Worm (Caenorhabditis elegans) whole organism, midembryonic: Measurements from ENCODE around the gene T19D12.6.

Experiments
- T22C8.4 ChIP-seq: fragments of 200-800 bp; sonication (Bioruptor generic); IDR thresholded peaks from 2 replicates; pipeline ENCODE4 v1.3.6; 2022; ENCODE audit warnings: missing genetic modification characterization, missing compliant biosample characterization
- cog-1 ChIP-seq: sonication (generic microtip); optimal IDR thresholded peaks from 2 replicates; lab custom pipeline; 2016; ENCODE audit warnings: missing genetic modification characterization, missing compliant biosample characterization
- flt-1 ChIP-seq: fragments of 200-800 bp; sonication (Bioruptor generic); IDR thresholded peaks from 2 replicates; pipeline ENCODE4 v1.3.6; 2022; ENCODE audit warnings: missing genetic modification characterization, missing compliant biosample characterization
- klf-2 ChIP-seq: fragments of 200-800 bp; sonication (Bioruptor generic); conservative IDR thresholded peaks from 2 replicates; pipeline ENCODE4 v1.3.6; 2022; ENCODE audit warnings: missing genetic modification reagents, missing genetic modification characterization, missing compliant biosample characterization
- med-1 ChIP-seq: sonication (generic microtip); optimal IDR thresholded peaks from 2 replicates; lab custom pipeline; 2017; ENCODE audit warnings: missing genetic modification characterization, mild to moderate bottlenecking, missing compliant biosample characterization, antibody characterized with exemption, missing genetic modification reagents; ENCODE audit not compliant: insufficient read depth
- ref-1 ChIP-seq: fragments of 200-800 bp; sonication (Bioruptor generic); conservative IDR thresholded peaks from 2 replicates; pipeline ENCODE4 v1.3.6; 2022; ENCODE audit warnings: missing genetic modification reagents, missing genetic modification characterization, missing compliant biosample characterization
- tab-1 ChIP-seq: fragments of 200-800 bp; sonication (Bioruptor generic); IDR thresholded peaks from 2 replicates; pipeline ENCODE4 v1.3.6; 2022; ENCODE audit warnings: missing genetic modification characterization, missing compliant biosample characterization
- ztf-23 ChIP-seq: fragments of 200-800 bp; sonication (Bioruptor generic); IDR thresholded peaks from 2 replicates; pipeline ENCODE4 v1.3.6; 2022; ENCODE audit warnings: missing genetic modification reagents, missing genetic modification characterization, missing compliant biosample characterization
- ztf-29 ChIP-seq: fragments of 200-800 bp; sonication (Bioruptor generic); IDR thresholded peaks from 2 replicates; pipeline ENCODE4 v1.3.6; 2022; ENCODE audit warnings: missing genetic modification reagents, missing genetic modification characterization, missing compliant biosample characterization

T19D12.6 gene

ce11 chrII:6616135-6616534, 26.8 kb downstream of the T19D12.6 start:
- no peak for TF ChIP-seq flt-1 (GFP tag; lab: Robert Waterston, UW)
- TF ChIP-seq ztf-29 (GFP tag; lab: Robert Waterston, UW) = no peak
- no peak for TF ChIP-seq klf-2 (GFP tag; lab: Robert Waterston, UW)
- no peak for TF ChIP-seq ztf-23
- no peak for TF ChIP-seq T22C8.4 (GFP tag; lab: Robert Waterston, UW)
- no peak for TF ChIP-seq cog-1 (tag; lab: Kevin White, UChicago)
- TF ChIP-seq ref-1 = no peak
- TF ChIP-seq tab-1 = no peak
- TF ChIP-seq med-1 (GFP tag; lab: Kevin White, UChicago) = no peak

- TF ChIP-seq ztf-23 = no peak
- TF ChIP-seq ztf-29 (GFP tag; lab: Robert Waterston, UW) = no peak
- TF ChIP-seq ref-1 = no peak
- TF ChIP-seq T22C8.4 (GFP tag; lab: Robert Waterston, UW) = no peak
- no peak for TF ChIP-seq med-1 (GFP tag; lab: Kevin White, UChicago)
- TF ChIP-seq klf-2 (GFP tag; lab: Robert Waterston, UW) = no peak
- no peak for TF ChIP-seq cog-1 (tag; lab: Kevin White, UChicago)
- TF ChIP-seq tab-1 = no peak
These were observed 27.5 kb downstream of the T19D12.6 start for ce11 chrII:6615232-6616029.

- TF ChIP-seq ref-1 (no peak), ztf-29 (GFP tag; lab: Robert Waterston, UW) (no peak), ztf-23 (no peak), T22C8.4 (GFP tag; lab: Robert Waterston, UW) (no peak), flt-1 (GFP tag; lab: Robert Waterston, UW) (no peak), cog-1 (tag; lab: Kevin White, UChicago) (no peak), med-1 (GFP tag; lab: Kevin White, UChicago) (no peak), tab-1 (no peak), klf-2 (GFP tag; lab: Robert Waterston, UW) (no peak)
These were observed 28.4 kb downstream of the T19D12.6 start for ce11 chrII:6614500-6614899.

ce11 chrII:6612544-6612943, 30.4 kb downstream of the T19D12.6 start:
- TF ChIP-seq ref-1 (no peak), med-1 (GFP tag; lab: Kevin White, UChicago) (no peak), flt-1 (GFP tag; lab: Robert Waterston, UW) (no peak)

- no peak for TF ChIP-seq tab-1
- no peak for TF ChIP-seq med-1 (GFP tag; lab: Kevin White, UChicago)
- no peak for TF ChIP-seq ref-1
- no peak for TF ChIP-seq ztf-23
- TF ChIP-seq flt-1 (GFP tag; lab: Robert Waterston, UW) = no peak
- TF ChIP-seq cog-1 (tag; lab: Kevin White, UChicago) = no peak
- no peak for TF ChIP-seq klf-2 (GFP tag; lab: Robert Waterston, UW)
- TF ChIP-seq T22C8.4 (GFP tag; lab: Robert Waterston, UW) = no peak
These were observed 32.7 kb downstream of the T19D12.6 start for ce11 chrII:6610262-6610661.

- TF ChIP-seq ztf-23 = no peak
- peak; percentile 51; the same call in 1 of the 2 replicates for TF ChIP-seq T22C8.4 (GFP tag; lab: Robert Waterston, UW)
These were observed 33.5 kb downstream of the T19D12.6 start, which contains the start of gene epg-5 for ce11 chrII:6609315-6609842. Gene epg-5 (minus strand): TSS chrII:6609365.

- TF ChIP-seq T22C8.4 (GFP tag; lab: Robert Waterston, UW) (no peak), ztf-23 (no peak), med-1 (GFP tag; lab: Kevin White, UChicago) (no peak), ref-1 (no peak), flt-1 (GFP tag; lab: Robert Waterston, UW) (no peak), klf-2 (GFP tag; lab: Robert Waterston, UW) (no peak), ztf-29 (GFP tag; lab: Robert Waterston, UW) (no peak), tab-1 (no peak), cog-1 (tag; lab: Kevin White, UChicago) (no peak)
These were observed 34.3 kb downstream of the T19D12.6 start for ce11 chrII:6608626-6609025.

ce11 chrII:6600973-6601372, 41.9 kb downstream of the T19D12.6 start, which contains the start of gene vps-33.2:
Gene vps-33.2 (plus strand): TSS chrII:6601216.
- TF ChIP-seq ztf-23 = peak; percentile 75
- no peak for TF ChIP-seq T22C8.4 (GFP tag; lab: Robert Waterston, UW)
- no peak for TF ChIP-seq flt-1 (GFP tag; lab: Robert Waterston, UW)
- TF ChIP-seq med-1 (GFP tag; lab: Kevin White, UChicago) = no peak

ce11 chrII:6598050-6598449, 44.9 kb downstream of the T19D12.6 start, which contains the start of gene dnj-8:
Gene dnj-8 (minus strand): TSS chrII:6598080.
- TF ChIP-seq flt-1 (GFP tag; lab: Robert Waterston, UW) (no peak), cog-1 (tag; lab: Kevin White, UChicago) (no peak), ref-1 (no peak), klf-2 (GFP tag; lab: Robert Waterston, UW) (no peak), med-1 (GFP tag; lab: Kevin White, UChicago) (no peak), ztf-23 (peak; percentile 43; the same call in 1 of the 2 replicates)

- TF ChIP-seq tab-1 = no peak
- no peak for TF ChIP-seq ztf-23
- no peak for TF ChIP-seq flt-1 (GFP tag; lab: Robert Waterston, UW)
- TF ChIP-seq ref-1 = no peak
- no peak for TF ChIP-seq T22C8.4 (GFP tag; lab: Robert Waterston, UW)
- no peak for TF ChIP-seq cog-1 (tag; lab: Kevin White, UChicago)
- no peak for TF ChIP-seq klf-2 (GFP tag; lab: Robert Waterston, UW)
- no peak for TF ChIP-seq med-1 (GFP tag; lab: Kevin White, UChicago)
- TF ChIP-seq ztf-29 (GFP tag; lab: Robert Waterston, UW) = no peak
These were observed 45.4 kb downstream of the T19D12.6 start for ce11 chrII:6597507-6597906.
